Fruit fly (Drosophila melanogaster) whole organism, embryonic: ENCODE measurements around the gene Shc.
A peak's percentile ranks its signal among the peaks of the same experiment; 100 is the strongest.

ENCODE experiments used
- Ada2b ChIP-seq: fragments of 200-800 bp; sonication (Bioruptor generic); IDR thresholded peaks from 2 replicates; pipeline ENCODE4 v1.3.6; 2022; ENCODE audit warnings: missing biosample characterization, missing genetic modification characterization
- Atf6 ChIP-seq: fragments of 200-800 bp; sonication (Bioruptor generic); IDR thresholded peaks from 2 replicates; pipeline ENCODE4 v1.3.6; 2022; ENCODE audit warnings: missing biosample characterization, missing genetic modification characterization
- C15 ChIP-seq: fragments of 200-800 bp; sonication (Bioruptor generic); IDR thresholded peaks from 3 replicates; pipeline ENCODE4 v1.3.6; 2022; ENCODE audit warnings: missing biosample characterization, missing genetic modification characterization
- CG11456 ChIP-seq: fragments of 200-800 bp; sonication (Bioruptor generic); IDR thresholded peaks from 3 replicates; pipeline ENCODE4 v1.3.6; 2022; ENCODE audit warnings: missing biosample characterization, missing genetic modification characterization
- CG12391 ChIP-seq: fragments of 200-800 bp; sonication (Bioruptor generic); optimal IDR thresholded peaks from 3 replicates; lab custom pipeline; 2018; ENCODE audit warnings: missing biosample characterization, mild to moderate bottlenecking, missing genetic modification characterization, moderate library complexity
- CG13287 ChIP-seq: fragments of 200-800 bp; sonication (Bioruptor generic); IDR thresholded peaks from 2 replicates; pipeline ENCODE4 v1.3.6; 2022; ENCODE audit warnings: missing biosample characterization, missing genetic modification characterization; ENCODE audit not compliant: partially characterized antibody
- CG14860 ChIP-seq: fragments of 200-800 bp; sonication (Bioruptor generic); IDR thresholded peaks from 3 replicates; pipeline ENCODE4 v1.3.6; 2022; ENCODE audit warnings: missing biosample characterization, missing genetic modification characterization; ENCODE audit not compliant: partially characterized antibody
- CG18011 ChIP-seq: fragments of 200-800 bp; sonication (Bioruptor generic); optimal IDR thresholded peaks from 2 replicates; lab custom pipeline; 2017; ENCODE audit warnings: missing biosample characterization, missing genetic modification characterization, mild to moderate bottlenecking, moderate library complexity, missing genotype
- CG18476 ChIP-seq: fragments of 200-800 bp; sonication (Bioruptor generic); optimal IDR thresholded peaks from 2 replicates; lab custom pipeline; 2016; ENCODE audit warnings: missing biosample characterization, mild to moderate bottlenecking, missing genetic modification characterization
- CG18599 ChIP-seq: fragments of 200-800 bp; sonication (Bioruptor generic); optimal IDR thresholded peaks from 3 replicates; lab custom pipeline; 2017; ENCODE audit warnings: missing biosample characterization, missing genetic modification characterization, mild to moderate bottlenecking, moderate library complexity, missing genetic modification reagents
- CG2202 ChIP-seq: fragments of 200-800 bp; sonication (Bioruptor generic); optimal IDR thresholded peaks from 2 replicates; lab custom pipeline; 2018; ENCODE audit warnings: missing biosample characterization, mild to moderate bottlenecking, missing genetic modification characterization
- CG30403 ChIP-seq: fragments of 200-800 bp; sonication (Bioruptor generic); optimal IDR thresholded peaks from 3 replicates; lab custom pipeline; 2016; ENCODE audit warnings: missing biosample characterization, missing genetic modification characterization
- CG3407 ChIP-seq: fragments of 200-800 bp; sonication (Bioruptor generic); optimal IDR thresholded peaks from 2 replicates; lab custom pipeline; 2018; ENCODE audit warnings: missing biosample characterization, mild to moderate bottlenecking, missing genetic modification characterization
- CG4282 ChIP-seq: fragments of 200-800 bp; sonication (Bioruptor generic); optimal IDR thresholded peaks from 2 replicates; lab custom pipeline; 2016; ENCODE audit warnings: missing biosample characterization, missing genetic modification characterization
- CG4707 ChIP-seq: fragments of 200-800 bp; sonication (Bioruptor generic); optimal IDR thresholded peaks from 2 replicates; lab custom pipeline; 2018; ENCODE audit warnings: missing biosample characterization, mild to moderate bottlenecking, missing genetic modification characterization, moderate library complexity
- CG6683 ChIP-seq: fragments of 200-800 bp; sonication (Bioruptor generic); optimal IDR thresholded peaks from 2 replicates; lab custom pipeline; 2017; ENCODE audit warnings: missing biosample characterization, mild to moderate bottlenecking, missing genetic modification characterization, missing genetic modification reagents
- CG8281 ChIP-seq: fragments of 200-800 bp; sonication (Bioruptor generic); optimal IDR thresholded peaks from 2 replicates; lab custom pipeline; 2018; ENCODE audit warnings: missing biosample characterization, mild to moderate bottlenecking, missing genetic modification characterization, moderate library complexity
- CG9797 ChIP-seq: fragments of 200-800 bp; sonication (Bioruptor generic); optimal IDR thresholded peaks from 3 replicates; lab custom pipeline; 2018; ENCODE audit warnings: missing biosample characterization, mild to moderate bottlenecking, missing genetic modification characterization
- Dad ChIP-seq: fragments of 200-800 bp; sonication (Bioruptor generic); optimal IDR thresholded peaks from 3 replicates; lab custom pipeline; 2016; ENCODE audit warnings: missing biosample characterization, missing genetic modification characterization
- Doc2 ChIP-seq: fragments of 200-800 bp; sonication (Bioruptor generic); IDR thresholded peaks from 2 replicates; pipeline ENCODE4 v1.3.6; 2022; ENCODE audit warnings: missing biosample characterization, missing genetic modification characterization
- E2f2 ChIP-seq: fragments of 200-800 bp; sonication (Bioruptor generic); IDR thresholded peaks from 2 replicates; pipeline ENCODE4 v1.3.6; 2022; ENCODE audit warnings: missing biosample characterization, missing genetic modification characterization
- HLH4C ChIP-seq: fragments of 200-800 bp; sonication (Bioruptor generic); IDR thresholded peaks from 3 replicates; pipeline ENCODE4 v1.3.6; 2022; ENCODE audit warnings: missing biosample characterization, missing genetic modification characterization; ENCODE audit not compliant: partially characterized antibody
- Myb ChIP-seq: fragments of 200-800 bp; sonication (Bioruptor generic); optimal IDR thresholded peaks from 2 replicates; lab custom pipeline; 2016; ENCODE audit warnings: missing biosample characterization, missing genetic modification characterization
- NFAT ChIP-seq: fragments of 200-800 bp; sonication (Bioruptor generic); IDR thresholded peaks from 2 replicates; pipeline ENCODE4 v1.3.6; 2022; ENCODE audit warnings: missing biosample characterization, missing genetic modification characterization
- Nf-YC ChIP-seq: fragments of 200-800 bp; optimal IDR thresholded peaks from 3 replicates; lab custom pipeline; 2019; ENCODE audit warnings: missing biosample characterization, mild to moderate bottlenecking, missing genetic modification characterization, moderate library complexity
- Spps ChIP-seq: fragments of 200-800 bp; sonication (Bioruptor generic); optimal IDR thresholded peaks from 2 replicates; lab custom pipeline; 2018; ENCODE audit warnings: missing biosample characterization, mild to moderate bottlenecking, missing genetic modification characterization
- Sry-β ChIP-seq: fragments of 200-800 bp; sonication (Bioruptor generic); optimal IDR thresholded peaks from 2 replicates; lab custom pipeline; 2018; ENCODE audit warnings: missing biosample characterization, mild to moderate bottlenecking, missing genetic modification characterization, moderate library complexity
- ab ChIP-seq: fragments of 200-800 bp; sonication (Bioruptor generic); optimal IDR thresholded peaks from 2 replicates; lab custom pipeline; 2016; ENCODE audit warnings: missing biosample characterization, missing genetic modification characterization
- btn ChIP-seq: fragments of 200-800 bp; sonication (Bioruptor generic); optimal IDR thresholded peaks from 2 replicates; lab custom pipeline; 2016; ENCODE audit warnings: missing biosample characterization, missing genetic modification characterization
- crp ChIP-seq, 2 experiments: fragments of 200-800 bp; sonication (Bioruptor generic); optimal IDR thresholded peaks; 2 replicates in 1 of 2; 3 replicates in 1 of 2; lab custom pipeline; 2017; ENCODE audit warnings: missing biosample characterization in 2 of 2, missing genetic modification characterization in 2 of 2, mild to moderate bottlenecking in 1 of 2, moderate library complexity in 1 of 2
- dan ChIP-seq: fragments of 200-800 bp; sonication (Bioruptor generic); IDR thresholded peaks from 2 replicates; pipeline ENCODE4 v1.3.6; 2022; ENCODE audit warnings: missing biosample characterization, missing genetic modification characterization
- danr ChIP-seq: fragments of 200-800 bp; sonication (Bioruptor generic); IDR thresholded peaks from 2 replicates; pipeline ENCODE4 v1.3.6; 2022; ENCODE audit warnings: missing biosample characterization, missing genetic modification characterization
- dimm ChIP-seq: fragments of 200-800 bp; sonication (Bioruptor generic); IDR thresholded peaks from 2 replicates; pipeline ENCODE4 v1.3.6; 2022; ENCODE audit warnings: missing biosample characterization, missing genetic modification characterization
- gcm2 ChIP-seq: fragments of 200-800 bp; sonication (Bioruptor generic); optimal IDR thresholded peaks from 2 replicates; lab custom pipeline; 2016; ENCODE audit warnings: missing biosample characterization, missing genetic modification characterization
- h ChIP-seq: fragments of >200 bp; optimal IDR thresholded peaks from 2 replicates; lab custom pipeline; 2017
- insv ChIP-seq, 2 experiments: fragments of 200-800 bp; sonication (Bioruptor generic); optimal IDR thresholded peaks; 3 replicates each; lab custom pipeline; 2016 to 2018; ENCODE audit warnings: missing biosample characterization in 2 of 2, missing genetic modification characterization in 2 of 2
- jigr1 ChIP-seq: fragments of 200-800 bp; sonication (Bioruptor generic); IDR thresholded peaks from 3 replicates; pipeline ENCODE4 v1.3.6; 2022; ENCODE audit warnings: missing biosample characterization, missing genetic modification characterization
- kah ChIP-seq: fragments of 200-800 bp; sonication (Bioruptor generic); optimal IDR thresholded peaks from 2 replicates; lab custom pipeline; 2018; ENCODE audit warnings: missing biosample characterization, mild to moderate bottlenecking, missing genetic modification characterization
- onecut ChIP-seq: fragments of 200-800 bp; sonication (Bioruptor generic); IDR thresholded peaks from 2 replicates; pipeline ENCODE4 v1.3.6; 2022; ENCODE audit warnings: missing biosample characterization, missing genetic modification characterization
- pan ChIP-seq, 4 experiments: fragments of >200 bp in 3 of 4; fragments of 200-800 bp in 1 of 4; sonication (Bioruptor generic) in 1 of 4; optimal IDR thresholded peaks in 3 of 4; IDR thresholded peaks in 1 of 4; 2 replicates each; pipeline versions ENCODE4 v1.3.6 to Lab custom; 2017 to 2022; ENCODE audit warnings: missing biosample characterization in 2 of 4, missing genetic modification characterization in 2 of 4, mixed read lengths in 1 of 4
- pho ChIP-seq: fragments of 200-800 bp; sonication (Bioruptor generic); optimal IDR thresholded peaks from 2 replicates; lab custom pipeline; 2016; ENCODE audit warnings: missing biosample characterization, missing genetic modification characterization
- sc ChIP-seq, 3 experiments: fragments of >200 bp in 2 of 3; fragments of 200-800 bp in 1 of 3; sonication (Bioruptor generic) in 1 of 3; optimal IDR thresholded peaks; 2 replicates in 2 of 3; 3 replicates in 1 of 3; lab custom pipeline; 2017; ENCODE audit warnings: mild to moderate bottlenecking in 1 of 3, missing biosample characterization in 1 of 3, missing genetic modification characterization in 1 of 3, missing genetic modification reagents in 1 of 3
- sens ChIP-seq: fragments of 200-800 bp; sonication (Bioruptor generic); peaks from one replicate; lab custom pipeline; 2016; ENCODE audit warnings: missing biosample characterization, missing genetic modification characterization
- slbo ChIP-seq: fragments of 200-800 bp; sonication (Bioruptor generic); IDR thresholded peaks from 2 replicates; pipeline ENCODE4 v1.3.6; 2022; ENCODE audit warnings: missing biosample characterization, missing genetic modification characterization
- tgo ChIP-seq: fragments of 200-800 bp; sonication (Bioruptor generic); IDR thresholded peaks from 3 replicates; pipeline ENCODE4 v1.3.6; 2022; ENCODE audit warnings: missing biosample characterization, missing genetic modification characterization
- toy ChIP-seq: fragments of 200-800 bp; sonication (Bioruptor generic); IDR thresholded peaks from 2 replicates; pipeline ENCODE4 v1.3.6; 2022; ENCODE audit warnings: missing biosample characterization, missing genetic modification characterization
- trem ChIP-seq: fragments of 200-800 bp; optimal IDR thresholded peaks from 3 replicates; lab custom pipeline; 2019; ENCODE audit warnings: missing biosample characterization, mild to moderate bottlenecking, missing genetic modification characterization, moderate library complexity
- vnd ChIP-seq: fragments of 200-800 bp; sonication (Bioruptor generic); IDR thresholded peaks from 3 replicates; pipeline ENCODE4 v1.3.6; 2022; ENCODE audit warnings: missing biosample characterization, missing genetic modification characterization; ENCODE audit not compliant: partially characterized antibody
- wek ChIP-seq: fragments of 200-800 bp; sonication (Bioruptor generic); optimal IDR thresholded peaks from 3 replicates; lab custom pipeline; 2018; ENCODE audit warnings: missing biosample characterization, mild to moderate bottlenecking, missing genetic modification characterization, moderate library complexity

Shc gene

DNA sequence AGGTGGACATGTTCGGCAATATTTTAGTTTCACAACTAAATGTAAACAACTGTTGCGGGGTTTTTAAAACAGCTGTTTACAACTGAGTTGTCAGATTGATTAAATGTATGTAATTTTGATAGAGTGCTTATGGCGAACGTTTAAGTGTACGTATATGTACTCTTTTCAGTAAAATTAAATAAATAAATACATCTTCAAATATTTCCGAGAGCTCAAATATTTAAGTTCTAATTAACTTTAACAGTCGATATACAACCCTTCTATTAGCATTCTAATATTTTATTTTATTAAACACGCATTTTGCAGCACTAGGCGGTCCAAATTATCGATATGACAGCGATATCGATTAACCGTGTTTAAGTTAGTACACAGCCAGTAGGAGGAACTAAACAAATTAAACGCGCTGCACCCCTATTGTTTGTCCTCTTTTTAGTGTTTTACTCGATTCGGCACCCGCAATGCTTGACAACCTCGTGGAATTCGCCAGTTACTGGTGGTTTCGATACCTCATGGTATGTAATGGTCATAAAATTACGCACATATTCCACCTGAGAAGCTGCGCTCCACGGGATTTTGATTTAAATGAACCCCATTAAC is 24.8 kb downstream of the Shc start, which contains the start of the genes CG3448 and ghi (continued):
- TF ChIP-seq slbo (GFP tag; lab: Robert Waterston, UW) (peak; percentile 36; the same call in 1 of the 2 replicates), CG14860 (GFP tag; lab: Robert Waterston, UW) (peak; percentile 45; the same call in 1 of the 3 replicates), C15 (GFP tag; lab: Robert Waterston, UW) (no peak), CG4707 (no peak), jigr1 (GFP tag; lab: Robert Waterston, UW) (no peak), CG11456 (GFP tag; lab: Robert Waterston, UW) (peak; percentile 58; the same call in 1 of the 3 replicates), CG3407 (no peak), CG30403 (GFP tag; lab: Kevin White, UChicago) (peak; percentile 76), toy (no peak), Myb (peak; percentile 87), sens (peak; percentile 93), Nf-YC (tag; lab: Kevin White, UChicago) (peak; percentile 77), CG18011 (GFP tag; lab: Kevin White, UChicago) (peak; percentile 46), Ada2b (GFP tag; lab: Robert Waterston, UW) (peak; percentile 54; the same call in 1 of the 2 replicates), Doc2 (GFP tag; lab: Robert Waterston, UW) (no peak), dimm (GFP tag; lab: Robert Waterston, UW) (no peak), btn (GFP tag; lab: Kevin White, UChicago) (no peak), pan (optimal IDR thresholded peaks at IDR 0.05; lab: Kevin White, UChicago) (no peak), pan (GFP tag; optimal IDR thresholded peaks at IDR 0.05 in 1 of 2, IDR thresholded peaks at IDR 0.05 in 1 of 2) (peak in 1 of 2 experiments; percentile 55), insv (GFP tag; optimal IDR thresholded peaks at IDR 0.05; lab: Kevin White, UChicago) (peak in 1 of 2 experiments; percentile 28), CG4282 (no peak), h (lab: Kevin White, UChicago) (no peak), dan (GFP tag; lab: Robert Waterston, UW) (no peak), CG18599 (peak; percentile 81), CG2202 (no peak), CG13287 (GFP tag; lab: Robert Waterston, UW) (peak; percentile 83), kah (GFP tag; lab: Kevin White, UChicago) (peak; percentile 32), HLH4C (GFP tag; lab: Robert Waterston, UW) (peak; percentile 84), CG12391 (tag; lab: Kevin White, UChicago) (peak; percentile 57), Atf6 (GFP tag; lab: Robert Waterston, UW) (no peak), onecut (peak; percentile 54), danr (GFP tag; lab: Robert Waterston, UW) (0 out of 2 replicates have a peak, but pooled peaks have one; percentile 6), ab (no peak), Spps (tag; lab: Kevin White, UChicago) (peak; percentile 54), CG6683 (GFP tag; lab: Kevin White, UChicago) (peak; percentile 37), tgo (GFP tag; lab: Robert Waterston, UW) (no peak), E2f2 (peak; percentile 67), Dad (GFP tag; lab: Kevin White, UChicago) (no peak), gcm2 (no peak), CG8281 (tag; lab: Kevin White, UChicago) (peak; percentile 26), Sry-β (GFP tag; lab: Kevin White, UChicago) (no peak), wek (peak; percentile 6), NFAT (GFP tag; lab: Robert Waterston, UW) (peak; percentile 59; the same call in 1 of the 2 replicates), crp (GFP tag; optimal IDR thresholded peaks at IDR 0.05; lab: Kevin White, UChicago) (peak; percentile 13 to 84), trem (tag; lab: Kevin White, UChicago) (peak; percentile 84), sc (optimal IDR thresholded peaks at IDR 0.05; lab: Kevin White, UChicago) (no peak), sc (GFP tag; optimal IDR thresholded peaks at IDR 0.05; lab: Kevin White, UChicago) (no peak), CG18476 (GFP tag; lab: Kevin White, UChicago) (peak; percentile 73), pho (peak; percentile 28), vnd (peak; percentile 54), CG9797 (peak; percentile 14)
